Fruit fly (Drosophila melanogaster) whole organism, embryonic: ENCODE results near the gene Myo95E.

Experiments used
- Ada2b ChIP-seq: fragments of 200-800 bp; sonication (Bioruptor generic); IDR thresholded peaks from 2 replicates; pipeline ENCODE4 v1.3.6; 2022; ENCODE audit warnings: missing biosample characterization, missing genetic modification characterization
- BtbVII ChIP-seq: fragments of 200-800 bp; sonication (Bioruptor generic); optimal IDR thresholded peaks from 3 replicates; lab custom pipeline; 2017; ENCODE audit warnings: missing biosample characterization, mild to moderate bottlenecking, missing genetic modification characterization
- CG10267 ChIP-seq: fragments of 200-800 bp; sonication (Bioruptor generic); optimal IDR thresholded peaks from 2 replicates; lab custom pipeline; 2018; ENCODE audit warnings: missing biosample characterization, mild to moderate bottlenecking, missing genetic modification characterization, moderate library complexity
- CG11504 ChIP-seq: fragments of 200-800 bp; sonication (Bioruptor generic); optimal IDR thresholded peaks from 3 replicates; lab custom pipeline; 2019; ENCODE audit warnings: missing biosample characterization, mild to moderate bottlenecking, missing genetic modification characterization, moderate library complexity
- CG1233 ChIP-seq: fragments of 200-800 bp; sonication (Bioruptor generic); optimal IDR thresholded peaks from 4 replicates; lab custom pipeline; 2018; ENCODE audit warnings: missing biosample characterization, mild to moderate bottlenecking, missing genetic modification characterization
- CG12769 ChIP-seq: fragments of 200-800 bp; sonication (Bioruptor generic); optimal IDR thresholded peaks from 2 replicates; lab custom pipeline; 2019; ENCODE audit warnings: missing biosample characterization, mild to moderate bottlenecking, missing genetic modification characterization, moderate library complexity
- CG13424 ChIP-seq: fragments of 200-800 bp; sonication (Bioruptor generic); optimal IDR thresholded peaks from 2 replicates; lab custom pipeline; 2019; ENCODE audit warnings: missing biosample characterization, mild to moderate bottlenecking, missing genetic modification characterization, moderate library complexity
- CG17802 ChIP-seq: fragments of 200-800 bp; sonication (Bioruptor generic); optimal IDR thresholded peaks from 2 replicates; lab custom pipeline; 2018; ENCODE audit warnings: missing biosample characterization, mild to moderate bottlenecking, missing genetic modification characterization, moderate library complexity
- CG18262 ChIP-seq: fragments of 200-800 bp; optimal IDR thresholded peaks from 3 replicates; lab custom pipeline; 2019; ENCODE audit warnings: missing biosample characterization, mild to moderate bottlenecking, missing genetic modification characterization, moderate library complexity
- CG18476 ChIP-seq: fragments of 200-800 bp; sonication (Bioruptor generic); optimal IDR thresholded peaks from 2 replicates; lab custom pipeline; 2016; ENCODE audit warnings: missing biosample characterization, mild to moderate bottlenecking, missing genetic modification characterization
- CG32532 ChIP-seq: fragments of 200-800 bp; sonication (Bioruptor generic); IDR thresholded peaks from 2 replicates; pipeline ENCODE4 v1.3.6; 2022; ENCODE audit warnings: missing biosample characterization, missing genetic modification characterization
- CG32767 ChIP-seq: fragments of 200-800 bp; sonication (Bioruptor generic); IDR thresholded peaks from 2 replicates; pipeline ENCODE4 v1.3.6; 2022; ENCODE audit warnings: missing biosample characterization, missing genetic modification characterization
- CG34376 ChIP-seq: fragments of 200-800 bp; sonication (Bioruptor generic); optimal IDR thresholded peaks from 2 replicates; lab custom pipeline; 2018; ENCODE audit warnings: missing biosample characterization, mild to moderate bottlenecking, missing genetic modification characterization
- CG42726 ChIP-seq: fragments of 200-800 bp; sonication (Bioruptor generic); IDR thresholded peaks from 2 replicates; pipeline ENCODE4 v1.3.6; 2022; ENCODE audit warnings: missing biosample characterization, missing genetic modification characterization; ENCODE audit not compliant: partially characterized antibody
- CG7357 ChIP-seq: fragments of 200-800 bp; sonication (Bioruptor generic); IDR thresholded peaks from 3 replicates; pipeline ENCODE4 v1.3.6; 2022; ENCODE audit warnings: missing biosample characterization, missing genetic modification characterization
- CG7963 ChIP-seq: fragments of 200-800 bp; sonication (Bioruptor generic); IDR thresholded peaks from 3 replicates; pipeline ENCODE4 v1.3.6; 2022; ENCODE audit warnings: missing biosample characterization, missing genetic modification characterization; ENCODE audit not compliant: partially characterized antibody
- CG8478 ChIP-seq: fragments of >200 bp; optimal IDR thresholded peaks from 2 replicates; lab custom pipeline; 2018
- CG9437 ChIP-seq: fragments of 200-800 bp; sonication (Bioruptor generic); optimal IDR thresholded peaks from 2 replicates; lab custom pipeline; 2018; ENCODE audit warnings: missing biosample characterization, mild to moderate bottlenecking, missing genetic modification characterization
- D ChIP-seq, 2 experiments: fragments of 200-800 bp in 1 of 2; fragments of >200 bp in 1 of 2; sonication (Bioruptor generic) in 1 of 2; optimal IDR thresholded peaks; 2 replicates in 1 of 2; 3 replicates in 1 of 2; lab custom pipeline; 2017; ENCODE audit warnings: mild to moderate bottlenecking in 1 of 2, missing biosample characterization in 1 of 2, missing genetic modification characterization in 1 of 2, missing genetic modification reagents in 1 of 2
- D19B ChIP-seq: fragments of 200-800 bp; sonication (Bioruptor generic); optimal IDR thresholded peaks from 2 replicates; lab custom pipeline; 2017; ENCODE audit warnings: missing biosample characterization, mild to moderate bottlenecking, missing genetic modification characterization
- Ets97D ChIP-seq: fragments of 200-800 bp; sonication (Bioruptor generic); optimal IDR thresholded peaks from 3 replicates; lab custom pipeline; 2016; ENCODE audit warnings: missing biosample characterization, missing genetic modification characterization
- Hmr ChIP-seq: fragments of 200-800 bp; sonication (Bioruptor generic); optimal IDR thresholded peaks from 3 replicates; lab custom pipeline; 2017; ENCODE audit warnings: mild to moderate bottlenecking, missing biosample characterization, missing genetic modification reagents, missing genetic modification characterization
- Hsf ChIP-seq: fragments of 200-800 bp; sonication (Bioruptor generic); optimal IDR thresholded peaks from 3 replicates; lab custom pipeline; 2016; ENCODE audit warnings: missing biosample characterization, missing genetic modification characterization
- Myb ChIP-seq: fragments of 200-800 bp; sonication (Bioruptor generic); optimal IDR thresholded peaks from 2 replicates; lab custom pipeline; 2016; ENCODE audit warnings: missing biosample characterization, missing genetic modification characterization
- Sox100B ChIP-seq: fragments of 200-800 bp; sonication (Bioruptor generic); optimal IDR thresholded peaks from 3 replicates; lab custom pipeline; 2018; ENCODE audit warnings: missing biosample characterization, mild to moderate bottlenecking, missing genetic modification characterization
- Ssrp ChIP-seq: fragments of 200-800 bp; sonication (Bioruptor generic); optimal IDR thresholded peaks from 2 replicates; lab custom pipeline; 2018; ENCODE audit warnings: missing biosample characterization, mild to moderate bottlenecking, missing genetic modification characterization, moderate library complexity
- Usf ChIP-seq: fragments of 200-800 bp; sonication (Bioruptor generic); optimal IDR thresholded peaks from 2 replicates; lab custom pipeline; 2017; ENCODE audit warnings: missing genotype, missing biosample characterization, missing genetic modification characterization
- Xrp1 ChIP-seq: fragments of 200-800 bp; sonication (Bioruptor generic); IDR thresholded peaks from 2 replicates; pipeline ENCODE4 v1.3.6; 2022; ENCODE audit warnings: missing biosample characterization, missing genetic modification characterization
- az2 ChIP-seq: fragments of 200-800 bp; sonication (Bioruptor generic); optimal IDR thresholded peaks from 3 replicates; lab custom pipeline; 2016; ENCODE audit warnings: missing biosample characterization, missing genetic modification characterization
- cato ChIP-seq: fragments of 200-800 bp; sonication (Bioruptor generic); optimal IDR thresholded peaks from 2 replicates; lab custom pipeline; 2016; ENCODE audit warnings: missing biosample characterization, missing genetic modification characterization, borderline replicate concordance
- chn ChIP-seq: fragments of 200-800 bp; sonication (Bioruptor generic); optimal IDR thresholded peaks from 2 replicates; lab custom pipeline; 2016; ENCODE audit warnings: missing biosample characterization, missing genetic modification characterization
- disco-r ChIP-seq: fragments of 200-800 bp; sonication (Bioruptor generic); optimal IDR thresholded peaks from 2 replicates; lab custom pipeline; 2016; ENCODE audit warnings: missing biosample characterization, missing genetic modification characterization
- ems ChIP-seq: fragments of 200-800 bp; sonication (Bioruptor generic); optimal IDR thresholded peaks from 3 replicates; lab custom pipeline; 2016; ENCODE audit warnings: missing biosample characterization, missing genetic modification characterization
- fd3F ChIP-seq: fragments of 200-800 bp; sonication (Bioruptor generic); optimal IDR thresholded peaks from 2 replicates; lab custom pipeline; 2018; ENCODE audit warnings: missing biosample characterization, mild to moderate bottlenecking, missing genetic modification characterization, moderate library complexity
- fu2 ChIP-seq: fragments of 200-800 bp; sonication (Bioruptor generic); optimal IDR thresholded peaks from 2 replicates; lab custom pipeline; 2016; ENCODE audit warnings: missing biosample characterization, missing genetic modification characterization
- gsb-n ChIP-seq: fragments of 200-800 bp; sonication (Bioruptor generic); optimal IDR thresholded peaks from 3 replicates; lab custom pipeline; 2018; ENCODE audit warnings: missing biosample characterization, mild to moderate bottlenecking, missing genetic modification characterization
- gt ChIP-seq: fragments of 200-800 bp; sonication (Bioruptor generic); IDR thresholded peaks from 2 replicates; pipeline ENCODE4 v1.3.6; 2022; ENCODE audit warnings: missing biosample characterization, missing genetic modification characterization
- hb ChIP-seq: fragments of 200-800 bp; sonication (Bioruptor generic); IDR thresholded peaks from 3 replicates; pipeline ENCODE4 v1.3.6; 2022; ENCODE audit warnings: missing biosample characterization, missing genetic modification characterization; ENCODE audit not compliant: partially characterized antibody
- knrl ChIP-seq: fragments of 200-800 bp; sonication (Bioruptor generic); IDR thresholded peaks from 3 replicates; pipeline ENCODE4 v1.3.6; 2022; ENCODE audit warnings: missing biosample characterization, missing genetic modification characterization; ENCODE audit not compliant: partially characterized antibody
- mam ChIP-seq: fragments of 200-800 bp; sonication (Bioruptor generic); optimal IDR thresholded peaks from 3 replicates; lab custom pipeline; 2016; ENCODE audit warnings: missing biosample characterization, missing genetic modification characterization
- nom ChIP-seq: fragments of 200-800 bp; sonication (Bioruptor generic); optimal IDR thresholded peaks from 2 replicates; lab custom pipeline; 2017; ENCODE audit warnings: missing biosample characterization, missing genetic modification characterization, mild to moderate bottlenecking, moderate library complexity, missing genetic modification reagents
- pros ChIP-seq: fragments of 200-800 bp; sonication (Bioruptor generic); optimal IDR thresholded peaks from 3 replicates; lab custom pipeline; 2019; ENCODE audit warnings: missing biosample characterization, mild to moderate bottlenecking, missing genetic modification characterization, moderate library complexity
- run ChIP-seq: fragments of 200-800 bp; sonication (Bioruptor generic); optimal IDR thresholded peaks from 3 replicates; lab custom pipeline; 2018; ENCODE audit warnings: missing biosample characterization, mild to moderate bottlenecking, missing genetic modification characterization
- sima ChIP-seq: fragments of 200-800 bp; sonication (Bioruptor generic); optimal IDR thresholded peaks from 2 replicates; lab custom pipeline; 2016; ENCODE audit warnings: missing biosample characterization, missing genetic modification characterization
- ssp ChIP-seq: fragments of 200-800 bp; sonication (Bioruptor generic); IDR thresholded peaks from 2 replicates; pipeline ENCODE4 v1.3.6; 2022; ENCODE audit warnings: missing biosample characterization, missing genetic modification characterization
- sug ChIP-seq: fragments of 200-800 bp; optimal IDR thresholded peaks from 2 replicates; lab custom pipeline; 2019; ENCODE audit warnings: missing biosample characterization, mild to moderate bottlenecking, missing genetic modification characterization, moderate library complexity
- tio ChIP-seq: fragments of 200-800 bp; sonication (Bioruptor generic); optimal IDR thresholded peaks from 2 replicates; lab custom pipeline; 2017; ENCODE audit warnings: missing biosample characterization, missing genetic modification characterization, inconsistent platforms
- trh ChIP-seq: fragments of 200-800 bp; sonication (Bioruptor generic); optimal IDR thresholded peaks from 2 replicates; lab custom pipeline; 2016; ENCODE audit warnings: missing biosample characterization, missing genetic modification characterization
- unc-4 ChIP-seq: fragments of 200-800 bp; sonication (Bioruptor generic); IDR thresholded peaks from 2 replicates; pipeline ENCODE4 v1.3.6; 2022; ENCODE audit warnings: missing biosample characterization, missing genetic modification characterization; ENCODE audit not compliant: partially characterized antibody
- zen ChIP-seq: fragments of 200-800 bp; sonication (Bioruptor generic); optimal IDR thresholded peaks from 3 replicates; lab custom pipeline; 2018; ENCODE audit warnings: missing biosample characterization, mild to moderate bottlenecking, missing genetic modification characterization, moderate library complexity

Gene Myo95E

dm6 chr3R:24106059-24106631 lies 55.2 kb downstream of the Myo95E start (continued):
- TF ChIP-seq pros = no peak
- TF ChIP-seq gt = no peak
- TF ChIP-seq Ets97D (GFP tag; lab: Kevin White, UChicago) = peak; percentile 22
- TF ChIP-seq CG13424 (tag; lab: Kevin White, UChicago) = peak; percentile 50
- peak; percentile 43 for TF ChIP-seq az2 (GFP tag; lab: Kevin White, UChicago)
- no peak for TF ChIP-seq sug (tag; lab: Kevin White, UChicago)
- TF ChIP-seq mam = peak; percentile 24
- no peak for TF ChIP-seq CG17802 (tag; lab: Kevin White, UChicago)
- TF ChIP-seq disco-r (GFP tag; lab: Kevin White, UChicago) = no peak
- TF ChIP-seq BtbVII = peak; percentile 64
- TF ChIP-seq tio (GFP tag; lab: Kevin White, UChicago) = peak; percentile 7
- TF ChIP-seq CG9437 (GFP tag; lab: Kevin White, UChicago) = peak; percentile 96
- TF ChIP-seq CG34376 = no peak
- TF ChIP-seq ems = peak; percentile 65
- TF ChIP-seq Sox100B (GFP tag; lab: Kevin White, UChicago) = peak; percentile 24
- no peak for TF ChIP-seq fd3F (GFP tag; lab: Kevin White, UChicago)
- no peak for TF ChIP-seq run (tag; lab: Kevin White, UChicago)
- peak; percentile 3 for TF ChIP-seq gsb-n (tag; lab: Kevin White, UChicago)
- TF ChIP-seq Myb (GFP tag; lab: Kevin White, UChicago) = no peak
- no peak for TF ChIP-seq CG1233 (GFP tag; lab: Kevin White, UChicago)
- TF ChIP-seq zen = no peak
- no peak for TF ChIP-seq ssp (GFP tag; lab: Robert Waterston, UW)
- TF ChIP-seq hb = no peak
- peak; percentile 6 for TF ChIP-seq D19B
- TF ChIP-seq CG7963 (GFP tag; lab: Robert Waterston, UW) = no peak
- no peak for TF ChIP-seq Xrp1 (GFP tag; lab: Robert Waterston, UW)
- peak; percentile 72 for TF ChIP-seq nom (GFP tag; lab: Kevin White, UChicago)
- TF ChIP-seq CG11504 (tag; lab: Kevin White, UChicago) = peak; percentile 32
- TF ChIP-seq CG7357 (GFP tag; lab: Robert Waterston, UW) = no peak
- TF ChIP-seq D (optimal IDR thresholded peaks at IDR 0.05; lab: Kevin White, UChicago) = no peak
- peak; percentile 30 for TF ChIP-seq D (GFP tag; optimal IDR thresholded peaks at IDR 0.05; lab: Kevin White, UChicago)
- TF ChIP-seq CG18476 (GFP tag; lab: Kevin White, UChicago) = peak; percentile 64
- peak; percentile 45 for TF ChIP-seq CG12769 (tag; lab: Kevin White, UChicago)
- peak; percentile 51 for TF ChIP-seq Hsf (GFP tag; lab: Kevin White, UChicago)
- TF ChIP-seq trh = no peak
- TF ChIP-seq fu2 (GFP tag; lab: Kevin White, UChicago) = no peak
- TF ChIP-seq Hmr (GFP tag; lab: Kevin White, UChicago) = peak; percentile 50
- TF ChIP-seq sima = no peak
- no peak for TF ChIP-seq CG8478
- TF ChIP-seq knrl (GFP tag; lab: Robert Waterston, UW) = no peak
- no peak for TF ChIP-seq Usf (GFP tag; lab: Kevin White, UChicago)
- peak; percentile 17 for TF ChIP-seq Ssrp
- TF ChIP-seq CG10267 = peak; percentile 92
- peak; percentile 41 for TF ChIP-seq chn (GFP tag; lab: Kevin White, UChicago)
- peak; percentile 33 for TF ChIP-seq CG18262
- no peak for TF ChIP-seq unc-4 (GFP tag; lab: Robert Waterston, UW)
- no peak for TF ChIP-seq CG42726 (GFP tag; lab: Robert Waterston, UW)
- no peak for TF ChIP-seq Ada2b (GFP tag; lab: Robert Waterston, UW)
- no peak for TF ChIP-seq cato (GFP tag; lab: Kevin White, UChicago)
- TF ChIP-seq CG32767 = no peak
- TF ChIP-seq CG32532 (GFP tag; lab: Robert Waterston, UW) = no peak
